Worm (Caenorhabditis elegans): ENCODE results near the gene F53H8.3.

The F53H8.3 gene

ce11 chrX:975236-975535 lies 36.8 kb downstream of the F53H8.3 start:
- no peak for TF ChIP-seq F37D6.2 (tag; optimal IDR thresholded peaks at IDR 0.05)
- TF ChIP-seq daf-12 (tag; optimal IDR thresholded peaks at IDR 0.05) = no peak
- TF ChIP-seq nhr-25 (tag; optimal IDR thresholded peaks at IDR 0.05; ENCODE audit: borderline replicate concordance, insufficient read depth) = no peak
- TF ChIP-seq lin-15B (tag; optimal IDR thresholded peaks at IDR 0.05) = no peak
- TF ChIP-seq mxl-2 (GFP tag; conservative IDR thresholded peaks at IDR 0.05) = no peak
- no peak for TF ChIP-seq lim-7 (GFP tag; IDR thresholded peaks at IDR 0.05)
- no peak for TF ChIP-seq attf-4 (tag; optimal IDR thresholded peaks at IDR 0.05)
- TF ChIP-seq mdl-1 (tag; optimal IDR thresholded peaks at IDR 0.05) = no peak
- TF ChIP-seq ceh-82 (tag; optimal IDR thresholded peaks at IDR 0.05) = no peak
- TF ChIP-seq F44E2.7 (GFP tag; IDR thresholded peaks at IDR 0.05) = no peak
- no peak for TF ChIP-seq dmd-8 (GFP tag; IDR thresholded peaks at IDR 0.05)
- TF ChIP-seq vab-7 (GFP tag; IDR thresholded peaks at IDR 0.05) = no peak
- TF ChIP-seq ZK337.2 (GFP tag; IDR thresholded peaks at IDR 0.05) = no peak
- TF ChIP-seq mxl-3 (GFP tag; optimal IDR thresholded peaks at IDR 0.05) = no peak
- no peak for TF ChIP-seq ZK546.5 (tag; optimal IDR thresholded peaks at IDR 0.05)
- TF ChIP-seq dmd-9 (GFP tag; IDR thresholded peaks at IDR 0.05) = no peak

DNA sequence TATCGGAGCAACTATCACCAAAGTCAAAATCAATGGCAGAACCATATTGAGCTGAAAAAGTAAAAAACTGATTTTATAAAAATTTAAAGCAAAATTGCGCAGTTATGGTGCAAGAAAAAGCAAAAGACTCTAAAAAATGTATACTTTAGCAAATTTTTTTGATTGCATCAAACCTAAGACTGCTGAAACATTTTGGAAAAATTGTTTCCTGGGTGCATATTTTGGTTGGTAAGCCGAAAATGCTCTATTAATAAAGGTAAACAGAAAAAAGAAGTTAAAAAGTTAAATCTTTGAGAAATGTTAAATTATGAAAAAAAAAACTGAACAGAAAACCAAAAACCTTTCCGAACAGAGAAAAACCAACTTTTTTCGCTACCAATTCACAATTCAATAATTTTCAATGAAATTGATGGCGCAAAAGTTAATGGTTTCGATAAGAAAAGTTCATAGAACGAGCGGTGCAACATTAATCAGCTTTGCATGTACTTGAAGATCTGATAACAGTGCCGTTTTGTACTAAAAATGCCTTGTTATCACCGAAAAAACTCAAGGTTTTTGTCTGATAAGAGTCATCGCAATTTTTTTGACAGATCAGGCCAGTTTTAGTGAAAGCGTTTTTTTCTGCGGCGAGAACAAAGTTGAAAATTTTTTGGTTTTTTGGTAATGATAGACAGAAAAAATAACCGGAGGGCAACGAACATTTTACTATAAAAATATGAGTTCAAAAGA lies 39.8 kb downstream of the F53H8.3 start, which contains the start of gene abhd-3.2:
Gene abhd-3.2, minus strand, starts transcription at position 51 of the 729 bp plus-strand sequence.
- peak; percentile 53 for TF ChIP-seq mxl-3 (GFP tag; optimal IDR thresholded peaks at IDR 0.05)
- TF ChIP-seq ama-1 (optimal IDR thresholded peaks at IDR 0.05) = no peak
- no peak for TF ChIP-seq dmd-9 (GFP tag; IDR thresholded peaks at IDR 0.05)
- TF ChIP-seq ceh-20 (GFP tag; IDR thresholded peaks at IDR 0.05) = peak; percentile 87
- 0 out of 2 replicates have a peak, but pooled peaks have one; percentile 46 for TF ChIP-seq nhr-41 (GFP tag; IDR thresholded peaks at IDR 0.05)
- TF ChIP-seq mes-2 (tag; optimal IDR thresholded peaks at IDR 0.05; ENCODE audit: poor library complexity, severe bottlenecking) = peak; percentile 52
- TF ChIP-seq ztf-7 (tag; optimal IDR thresholded peaks at IDR 0.05) = peak; percentile 18
- peak in 1 of 2 experiments; percentile 38 for TF ChIP-seq daf-16 (GFP tag; optimal IDR thresholded peaks at IDR 0.05)
- TF ChIP-seq daf-16 (tag; optimal IDR thresholded peaks at IDR 0.05) = peak; percentile 94
- no peak for TF ChIP-seq tag-97 (GFP tag; IDR thresholded peaks at IDR 0.05)
- TF ChIP-seq spr-1 (tag; optimal IDR thresholded peaks at IDR 0.05) = no peak
- TF ChIP-seq nhr-42 (GFP tag; IDR thresholded peaks at IDR 0.05) = 0 out of 2 replicates have a peak, but pooled peaks have one; percentile 23
- peak; percentile 93 for TF ChIP-seq nhr-28 (tag; optimal IDR thresholded peaks at IDR 0.05)
- no peak for TF ChIP-seq lin-15B (tag; optimal IDR thresholded peaks at IDR 0.05)
- TF ChIP-seq lin-38 (GFP tag; IDR thresholded peaks at IDR 0.05) = 0 out of 2 replicates have a peak, but pooled peaks have one; percentile 10
- no peak for TF ChIP-seq madf-9 (GFP tag; conservative IDR thresholded peaks at IDR 0.05)
- TF ChIP-seq aha-1 (tag) = no peak
- TF ChIP-seq unc-39 (tag; optimal IDR thresholded peaks at IDR 0.05) = no peak
- no peak for TF ChIP-seq daf-19 (GFP tag; conservative IDR thresholded peaks at IDR 0.05)
- peak; percentile 74 for TF ChIP-seq nhr-6 (tag; optimal IDR thresholded peaks at IDR 0.05)
- TF ChIP-seq php-3 (GFP tag; IDR thresholded peaks at IDR 0.05) = peak; percentile 98
- TF ChIP-seq lin-1 (GFP tag; IDR thresholded peaks at IDR 0.05) = peak; percentile 79; the same call in 1 of the 2 replicates
- peak; percentile 97 for TF ChIP-seq dve-1 (tag; optimal IDR thresholded peaks at IDR 0.05; ENCODE audit: insufficient read depth)
- TF ChIP-seq nhr-10 (tag; optimal IDR thresholded peaks at IDR 0.05) = peak; percentile 29
- peak; percentile 93 for TF ChIP-seq hlh-11 (tag; optimal IDR thresholded peaks at IDR 0.05)
- peak; percentile 33 for TF ChIP-seq cey-2 (tag; optimal IDR thresholded peaks at IDR 0.05; ENCODE audit: borderline replicate concordance, insufficient read depth)
- TF ChIP-seq T26A8.4 (GFP tag; IDR thresholded peaks at IDR 0.05) = no peak
- TF ChIP-seq gei-8 (GFP tag; optimal IDR thresholded peaks at IDR 0.05) = peak; percentile 24
- TF ChIP-seq tra-1 (GFP tag; IDR thresholded peaks at IDR 0.05) = peak; percentile 97
- peak; percentile 65 for TF ChIP-seq mep-1 (tag; optimal IDR thresholded peaks at IDR 0.05)
- peak; percentile 86 for TF ChIP-seq nhr-48 (tag; optimal IDR thresholded peaks at IDR 0.05)
- TF ChIP-seq nhr-102 (tag; optimal IDR thresholded peaks at IDR 0.05) = peak; percentile 61
- peak in 1 of 2 experiments; percentile 56 for TF ChIP-seq mdl-1 (tag; optimal IDR thresholded peaks at IDR 0.05)
- TF ChIP-seq hlh-30 (tag; optimal IDR thresholded peaks at IDR 0.05; ENCODE audit: insufficient read depth) = peak; percentile 34
- peak; percentile 50 for TF ChIP-seq T20F7.1 (GFP tag; optimal IDR thresholded peaks at IDR 0.05)
- TF ChIP-seq saeg-2 (GFP tag; IDR thresholded peaks at IDR 0.05) = peak; percentile 65; the same call in 1 of the 2 replicates

Data from whole organism, L4 larva.